Worm (Caenorhabditis elegans) whole organism, young adult: ENCODE results near the gene ZK795.3.

ENCODE experiments used
- K11D2.4 ChIP-seq: fragments of 200-800 bp; sonication (Bioruptor generic); IDR thresholded peaks from 2 replicates; pipeline ENCODE4 v1.3.6; 2022; ENCODE audit warnings: missing genetic modification reagents, missing genetic modification characterization, missing compliant biosample characterization
- dox-1 ChIP-seq: fragments of 200-800 bp; sonication (Bioruptor generic); IDR thresholded peaks from 2 replicates; pipeline ENCODE4 v1.3.6; 2022; ENCODE audit warnings: missing genetic modification reagents, missing genetic modification characterization, missing compliant biosample characterization
- rcor-1 ChIP-seq: fragments of 200-800 bp; sonication (Bioruptor generic); IDR thresholded peaks from 2 replicates; pipeline ENCODE4 v1.3.6; 2022; ENCODE audit warnings: missing genetic modification reagents, missing genetic modification characterization, missing compliant biosample characterization
- sea-2 ChIP-seq: fragments of 200-800 bp; sonication (Bioruptor generic); IDR thresholded peaks from 2 replicates; pipeline ENCODE4 v1.3.6; 2022; ENCODE audit warnings: missing genetic modification characterization, missing compliant biosample characterization

DNA sequence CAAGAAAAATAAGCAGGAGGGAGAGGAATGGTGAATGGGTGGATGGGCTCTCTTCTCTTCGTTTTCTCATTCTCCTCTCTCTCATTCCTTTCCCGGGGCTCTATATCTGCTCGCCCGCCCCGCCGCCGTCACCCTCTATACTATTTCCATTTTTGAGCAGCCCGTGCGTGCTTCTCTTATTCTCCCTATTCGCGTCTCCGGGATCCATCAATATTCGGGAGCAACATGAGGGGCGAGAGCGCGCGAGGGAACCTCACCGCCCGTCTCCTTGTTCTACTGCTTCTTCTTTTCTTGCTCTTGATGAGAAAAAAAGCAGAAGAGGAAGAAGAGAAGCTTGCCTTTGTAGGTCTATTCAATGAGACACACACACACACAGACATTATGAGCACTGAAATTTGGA, 25.0 kb downstream of the ZK795.3 start:
- TF ChIP-seq K11D2.4 (GFP tag; lab: Robert Waterston, UW) (no peak), rcor-1 (no peak), sea-2 (GFP tag; lab: Robert Waterston, UW) (no peak), dox-1 (GFP tag; lab: Robert Waterston, UW) (no peak)
